Worm (Caenorhabditis elegans): ENCODE data around the gene C33C12.7.
A peak's percentile ranks its signal among the peaks of the same experiment; 100 is the strongest.

C33C12.7 gene

ce11 chrII:2196742-2197141 is 21.5 kb upstream of the C33C12.7 start:
- TF ChIP-seq unc-62 (GFP tag; optimal IDR thresholded peaks at IDR 0.05) (no peak), lin-13 (GFP tag; optimal IDR thresholded peaks at IDR 0.05) (no peak)

- TF ChIP-seq F13H6.1 (tag; optimal IDR thresholded peaks at IDR 0.05) (peak; percentile 65), lin-13 (GFP tag; optimal IDR thresholded peaks at IDR 0.05) (peak; percentile 42), ceh-82 (tag; optimal IDR thresholded peaks at IDR 0.05) (no peak), fos-1 (tag; optimal IDR thresholded peaks at IDR 0.05) (peak; percentile 43), ztf-1 (GFP tag; conservative IDR thresholded peaks at IDR 0.05) (no peak), skn-1 (tag; optimal IDR thresholded peaks at IDR 0.05) (no peak), nhr-129 (tag; optimal IDR thresholded peaks at IDR 0.05) (peak; percentile 86), nhr-77 (tag; optimal IDR thresholded peaks at IDR 0.05) (no peak), C34F6.9 (tag; optimal IDR thresholded peaks at IDR 0.05) (peak; percentile 59), unc-39 (tag; optimal IDR thresholded peaks at IDR 0.05) (no peak), crh-2 (tag; optimal IDR thresholded peaks at IDR 0.05) (peak; percentile 44), mdl-1 (tag; optimal IDR thresholded peaks at IDR 0.05) (no peak), unc-55 (GFP tag; optimal IDR thresholded peaks at IDR 0.05) (peak; percentile 88), lsy-2 (tag; optimal IDR thresholded peaks at IDR 0.05) (peak in 1 of 2 experiments; percentile 55), sma-9 (GFP tag; optimal IDR thresholded peaks at IDR 0.05) (peak; percentile 58), sma-9 (tag; optimal IDR thresholded peaks at IDR 0.05) (no peak), nhr-6 (tag; optimal IDR thresholded peaks at IDR 0.05) (peak; percentile 10)
Measured at ce11 chrII:2195541-2195940, 20.3 kb upstream of the C33C12.7 start.

- TF ChIP-seq lin-39 (tag; optimal IDR thresholded peaks at IDR 0.05) (no peak), egl-27 (tag; optimal IDR thresholded peaks at IDR 0.05) (no peak)
Measured at ce11 chrII:2192267-2192666, 17.0 kb upstream of the C33C12.7 start.

- TF ChIP-seq elt-3 (tag; optimal IDR thresholded peaks at IDR 0.05): no peak
- TF ChIP-seq sma-9 (GFP tag; optimal IDR thresholded peaks at IDR 0.05): peak; percentile 2
- TF ChIP-seq sma-9 (tag; optimal IDR thresholded peaks at IDR 0.05): no peak
- no peak for TF ChIP-seq ztf-4 (tag; optimal IDR thresholded peaks at IDR 0.05)
- TF ChIP-seq skn-1 (tag; optimal IDR thresholded peaks at IDR 0.05): no peak
- TF ChIP-seq lsy-2 (tag; optimal IDR thresholded peaks at IDR 0.05): peak in 1 of 2 experiments; percentile 3
- no peak for TF ChIP-seq unc-55 (GFP tag; optimal IDR thresholded peaks at IDR 0.05)
- no peak for TF ChIP-seq nhr-77 (tag; optimal IDR thresholded peaks at IDR 0.05)
- no peak for TF ChIP-seq aly-2 (tag; optimal IDR thresholded peaks at IDR 0.05)
- TF ChIP-seq lin-11 (tag; optimal IDR thresholded peaks at IDR 0.05): no peak
Measured at ce11 chrII:2191383-2191782, 16.1 kb upstream of the C33C12.7 start.

ce11 chrII:2190522-2190921 is 15.3 kb upstream of the C33C12.7 start:
- no peak for TF ChIP-seq nhr-11 (tag; optimal IDR thresholded peaks at IDR 0.05)
- no peak for TF ChIP-seq F13H6.1 (tag; optimal IDR thresholded peaks at IDR 0.05)
- TF ChIP-seq ceh-82 (tag; optimal IDR thresholded peaks at IDR 0.05): no peak
- no peak for TF ChIP-seq lin-11 (tag; optimal IDR thresholded peaks at IDR 0.05)
- TF ChIP-seq ztf-4 (tag; optimal IDR thresholded peaks at IDR 0.05): no peak
- no peak for TF ChIP-seq ztf-1 (GFP tag; conservative IDR thresholded peaks at IDR 0.05)
- no peak for TF ChIP-seq lin-39 (tag; optimal IDR thresholded peaks at IDR 0.05)
- TF ChIP-seq unc-55 (GFP tag; optimal IDR thresholded peaks at IDR 0.05): no peak
- TF ChIP-seq nhr-237 (tag; optimal IDR thresholded peaks at IDR 0.05): no peak
- no peak for TF ChIP-seq dmd-4 (tag; optimal IDR thresholded peaks at IDR 0.05)
- no peak for TF ChIP-seq mab-5 (tag; optimal IDR thresholded peaks at IDR 0.05)
- no peak for TF ChIP-seq ama-1 (optimal IDR thresholded peaks at IDR 0.05)
- no peak for TF ChIP-seq lsy-2 (tag; optimal IDR thresholded peaks at IDR 0.05)
- no peak for TF ChIP-seq skn-1 (tag; optimal IDR thresholded peaks at IDR 0.05)
- no peak for TF ChIP-seq egl-27 (tag; optimal IDR thresholded peaks at IDR 0.05)

ce11 chrII:2189357-2189756 is 14.1 kb upstream of the C33C12.7 start, which contains the start of gene mtq-2:
Gene mtq-2, minus strand, starts transcription at chrII:2189457.
- TF ChIP-seq nhr-21 (tag; optimal IDR thresholded peaks at IDR 0.05) (no peak), blmp-1 (tag; optimal IDR thresholded peaks at IDR 0.05; ENCODE audit: insufficient read depth) (no peak), elt-3 (tag; optimal IDR thresholded peaks at IDR 0.05) (no peak), nhr-237 (tag; optimal IDR thresholded peaks at IDR 0.05) (no peak), elt-1 (tag; optimal IDR thresholded peaks at IDR 0.05) (no peak), peb-1 (tag; optimal IDR thresholded peaks at IDR 0.05) (no peak), alr-1 (tag; optimal IDR thresholded peaks at IDR 0.05) (no peak)
